Worm (Caenorhabditis elegans) whole organism, midembryonic: ENCODE data around the gene C50D2.1.

ENCODE experiments used
- flt-1 ChIP-seq: fragments of 200-800 bp; sonication (Bioruptor generic); IDR thresholded peaks from 2 replicates; pipeline ENCODE4 v1.3.6; 2022; ENCODE audit warnings: missing genetic modification characterization, missing compliant biosample characterization
- klf-2 ChIP-seq: fragments of 200-800 bp; sonication (Bioruptor generic); conservative IDR thresholded peaks from 2 replicates; pipeline ENCODE4 v1.3.6; 2022; ENCODE audit warnings: missing genetic modification reagents, missing genetic modification characterization, missing compliant biosample characterization
- med-1 ChIP-seq: sonication (generic microtip); optimal IDR thresholded peaks from 2 replicates; lab custom pipeline; 2017; ENCODE audit warnings: missing genetic modification characterization, mild to moderate bottlenecking, missing compliant biosample characterization, antibody characterized with exemption, missing genetic modification reagents; ENCODE audit not compliant: insufficient read depth
- ref-1 ChIP-seq: fragments of 200-800 bp; sonication (Bioruptor generic); conservative IDR thresholded peaks from 2 replicates; pipeline ENCODE4 v1.3.6; 2022; ENCODE audit warnings: missing genetic modification reagents, missing genetic modification characterization, missing compliant biosample characterization
- ztf-23 ChIP-seq: fragments of 200-800 bp; sonication (Bioruptor generic); IDR thresholded peaks from 2 replicates; pipeline ENCODE4 v1.3.6; 2022; ENCODE audit warnings: missing genetic modification reagents, missing genetic modification characterization, missing compliant biosample characterization

- TF ChIP-seq flt-1, result no peak
- TF ChIP-seq klf-2 (GFP tag; lab: Robert Waterston, UW), result no peak
- TF ChIP-seq med-1 (GFP tag; lab: Kevin White, UChicago), result no peak
- TF ChIP-seq ztf-23 (GFP tag; lab: Robert Waterston, UW), result no peak
- no peak for TF ChIP-seq ref-1 (GFP tag; lab: Robert Waterston, UW)
These were observed 19.9 kb upstream of the C50D2.1 start, which contains the start of gene mcat-1 for ce11 chrII:91419-91818.
